Fruit fly (Drosophila melanogaster) whole organism, adult: ENCODE results near the gene CG17005.

Source experiments
- CG11617 ChIP-seq: fragments of 200-800 bp; sonication (Bioruptor generic); optimal IDR thresholded peaks from 2 replicates; lab custom pipeline; 2017; ENCODE audit warnings: mild to moderate bottlenecking, missing biosample characterization, missing genetic modification reagents, missing genetic modification characterization
- CG12768 ChIP-seq: fragments of 200-800 bp; sonication (Bioruptor generic); optimal IDR thresholded peaks from 2 replicates; lab custom pipeline; 2017; ENCODE audit warnings: missing biosample characterization, missing genetic modification characterization, mild to moderate bottlenecking, moderate library complexity, missing genetic modification reagents
- CG14711 ChIP-seq: fragments of 200-800 bp; sonication (Bioruptor generic); optimal IDR thresholded peaks from 2 replicates; lab custom pipeline; 2018; ENCODE audit warnings: missing biosample characterization, mild to moderate bottlenecking, missing genetic modification characterization, moderate library complexity
- CG1620 ChIP-seq: fragments of 200-800 bp; sonication (Bioruptor generic); optimal IDR thresholded peaks from 2 replicates; lab custom pipeline; 2016; ENCODE audit warnings: missing biosample characterization, missing genetic modification characterization
- CG33017 ChIP-seq: fragments of 200-800 bp; sonication (Bioruptor generic); optimal IDR thresholded peaks from 2 replicates; lab custom pipeline; 2018; ENCODE audit warnings: missing biosample characterization, mild to moderate bottlenecking, missing genetic modification characterization, moderate library complexity
- CG5204 ChIP-seq: fragments of 200-800 bp; sonication (Bioruptor generic); optimal IDR thresholded peaks from 2 replicates; lab custom pipeline; 2016; ENCODE audit warnings: missing biosample characterization, missing genetic modification characterization
- CG7045 ChIP-seq: fragments of 200-800 bp; sonication (Bioruptor generic); optimal IDR thresholded peaks from 2 replicates; lab custom pipeline; 2017; ENCODE audit warnings: missing biosample characterization, mild to moderate bottlenecking, missing genetic modification characterization
- CG7101 ChIP-seq: fragments of 200-800 bp; sonication (Bioruptor generic); optimal IDR thresholded peaks from 2 replicates; lab custom pipeline; 2018; ENCODE audit warnings: missing biosample characterization, mild to moderate bottlenecking, missing genetic modification characterization, moderate library complexity
- Clk ChIP-seq: fragments of 200-800 bp; sonication (Bioruptor generic); optimal IDR thresholded peaks from 2 replicates; lab custom pipeline; 2017; ENCODE audit warnings: missing biosample characterization, missing genetic modification characterization
- Crg-1 ChIP-seq: fragments of 200-800 bp; sonication (Bioruptor generic); optimal IDR thresholded peaks from 2 replicates; lab custom pipeline; 2016; ENCODE audit warnings: missing biosample characterization, missing genetic modification characterization
- Hr96 ChIP-seq: fragments of 200-800 bp; sonication (Bioruptor generic); optimal IDR thresholded peaks from 2 replicates; lab custom pipeline; 2016; ENCODE audit warnings: missing biosample characterization, missing genetic modification characterization
- Mnt ChIP-seq: fragments of 200-800 bp; sonication (Bioruptor generic); optimal IDR thresholded peaks from 2 replicates; lab custom pipeline; 2016; ENCODE audit warnings: missing biosample characterization, mild to moderate bottlenecking, missing genetic modification characterization
- bab1 ChIP-seq: fragments of 200-800 bp; sonication (Bioruptor generic); optimal IDR thresholded peaks from 3 replicates; lab custom pipeline; 2019; ENCODE audit warnings: missing biosample characterization, mild to moderate bottlenecking, missing genetic modification characterization, moderate library complexity
- cic ChIP-seq: fragments of 200-800 bp; sonication (Bioruptor generic); optimal IDR thresholded peaks from 2 replicates; lab custom pipeline; 2017; ENCODE audit warnings: missing biosample characterization, mild to moderate bottlenecking, missing genetic modification characterization, moderate library complexity
- cnc ChIP-seq, 2 experiments: fragments of >200 bp; optimal IDR thresholded peaks; 2 replicates each; lab custom pipeline; 2017
- kay ChIP-seq: fragments of 200-800 bp; sonication (Bioruptor generic); peaks from one replicate; lab custom pipeline; 2016; ENCODE audit warnings: missing biosample characterization, missing genetic modification characterization, borderline replicate concordance
- ovo ChIP-seq: fragments of 200-800 bp; sonication (Bioruptor generic); optimal IDR thresholded peaks from 2 replicates; lab custom pipeline; 2016; ENCODE audit warnings: missing biosample characterization, missing genetic modification characterization
- pad ChIP-seq: fragments of 200-800 bp; sonication (Bioruptor generic); optimal IDR thresholded peaks from 3 replicates; lab custom pipeline; 2017; ENCODE audit warnings: missing biosample characterization, missing genetic modification characterization, mild to moderate bottlenecking, moderate library complexity, missing genetic modification reagents
- tj ChIP-seq: fragments of 200-800 bp; sonication (Bioruptor generic); optimal IDR thresholded peaks from 3 replicates; lab custom pipeline; 2017; ENCODE audit warnings: missing biosample characterization, mild to moderate bottlenecking, missing genetic modification characterization, moderate library complexity
- toe ChIP-seq: fragments of 200-800 bp; sonication (Bioruptor generic); optimal IDR thresholded peaks from 2 replicates; lab custom pipeline; 2016; ENCODE audit warnings: missing biosample characterization, missing genetic modification characterization

The CG17005 gene

dm6 chr2L:9327444-9327843, at the start of gene CG17005:
TSS of gene CG17005 (plus strand) at chr2L:9327744.
- TF ChIP-seq Hr96 (GFP tag; lab: Kevin White, UChicago) (no peak), Clk (GFP tag; lab: Kevin White, UChicago) (no peak), toe (GFP tag; lab: Kevin White, UChicago) (no peak), CG33017 (tag; lab: Kevin White, UChicago) (no peak), CG12768 (no peak), cnc (optimal IDR thresholded peaks at IDR 0.05; lab: Kevin White, UChicago) (no peak), pad (no peak), tj (no peak), Mnt (GFP tag; lab: Kevin White, UChicago) (no peak), kay (GFP tag; lab: Kevin White, UChicago) (no peak), ovo (GFP tag; lab: Kevin White, UChicago) (no peak), cic (GFP tag; lab: Kevin White, UChicago) (no peak), CG5204 (GFP tag; lab: Kevin White, UChicago) (no peak), bab1 (no peak), CG1620 (no peak), CG14711 (no peak)

- no peak for TF ChIP-seq toe (GFP tag; lab: Kevin White, UChicago)
- no peak for TF ChIP-seq CG11617
- no peak for TF ChIP-seq CG7045 (GFP tag; lab: Kevin White, UChicago)
- no peak for TF ChIP-seq CG14711
- TF ChIP-seq pad: no peak
- no peak for TF ChIP-seq Hr96 (GFP tag; lab: Kevin White, UChicago)
- no peak for TF ChIP-seq tj
- no peak for TF ChIP-seq CG33017 (tag; lab: Kevin White, UChicago)
- TF ChIP-seq CG1620: no peak
- TF ChIP-seq Clk (GFP tag; lab: Kevin White, UChicago): no peak
- no peak for TF ChIP-seq cnc (optimal IDR thresholded peaks at IDR 0.05; lab: Kevin White, UChicago)
- no peak for TF ChIP-seq kay (GFP tag; lab: Kevin White, UChicago)
- TF ChIP-seq CG12768: no peak
Observed at dm6 chr2L:9321022-9321421, 6.5 kb upstream of the CG17005 start.

- peak; percentile 37 for TF ChIP-seq bab1
- no peak for TF ChIP-seq Mnt (GFP tag; lab: Kevin White, UChicago)
Observed at dm6 chr2L:9330628-9331027, 3.1 kb downstream of the CG17005 start, which contains the start of gene Cks30A. TSS of gene Cks30A (plus strand) at chr2L:9330763.

dm6 chr2L:9333300-9333876, 5.8 kb downstream of the CG17005 start, which contains the start of gene Eaat1:
TSS of gene Eaat1 (plus strand) at chr2L:9333567.
- TF ChIP-seq bab1: no peak
- no peak for TF ChIP-seq CG5204 (GFP tag; lab: Kevin White, UChicago)
- no peak for TF ChIP-seq tj
- no peak for TF ChIP-seq toe (GFP tag; lab: Kevin White, UChicago)
- TF ChIP-seq CG7045 (GFP tag; lab: Kevin White, UChicago): no peak
- TF ChIP-seq kay (GFP tag; lab: Kevin White, UChicago): no peak
- no peak for TF ChIP-seq CG14711
- TF ChIP-seq cic (GFP tag; lab: Kevin White, UChicago): peak; percentile 99
- TF ChIP-seq CG12768: peak; percentile 38
- TF ChIP-seq pad: no peak
- peak; percentile 76 for TF ChIP-seq Mnt (GFP tag; lab: Kevin White, UChicago)
- TF ChIP-seq CG1620: peak; percentile 4
- no peak for TF ChIP-seq ovo (GFP tag; lab: Kevin White, UChicago)
- TF ChIP-seq CG11617: no peak
- TF ChIP-seq CG33017 (tag; lab: Kevin White, UChicago): no peak

DNA sequence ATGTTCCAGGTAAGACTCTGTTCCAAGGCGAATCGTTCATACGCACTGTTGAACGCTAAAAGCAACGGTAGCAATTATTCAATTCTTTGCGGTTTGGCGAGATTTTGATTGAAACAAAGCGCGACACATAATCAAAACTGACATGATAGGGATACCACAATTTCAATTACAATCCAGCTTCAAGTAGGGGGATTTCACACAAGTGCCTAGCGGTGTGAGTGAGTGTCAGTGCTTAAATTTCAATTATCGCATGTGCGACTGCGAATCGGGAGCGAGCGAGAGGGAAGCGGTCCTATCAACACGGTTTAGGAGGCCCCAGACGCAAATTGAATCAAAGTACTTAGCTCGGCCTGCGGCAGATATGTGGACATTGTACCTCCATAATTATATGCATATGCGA, 11.3 kb downstream of the CG17005 start:
- TF ChIP-seq cic (GFP tag; lab: Kevin White, UChicago) (peak; percentile 23), CG11617 (no peak), Mnt (GFP tag; lab: Kevin White, UChicago) (peak; percentile 2)

- TF ChIP-seq Clk (GFP tag; lab: Kevin White, UChicago) (no peak), cnc (optimal IDR thresholded peaks at IDR 0.05; lab: Kevin White, UChicago) (no peak), CG11617 (no peak)
Observed at dm6 chr2L:9341960-9342359, 14.4 kb downstream of the CG17005 start.

- TF ChIP-seq Crg-1: no peak
- no peak for TF ChIP-seq ovo (GFP tag; lab: Kevin White, UChicago)
- TF ChIP-seq CG11617: no peak
- no peak for TF ChIP-seq kay (GFP tag; lab: Kevin White, UChicago)
- TF ChIP-seq cnc (optimal IDR thresholded peaks at IDR 0.05; lab: Kevin White, UChicago): no peak
- TF ChIP-seq Hr96 (GFP tag; lab: Kevin White, UChicago): no peak
- no peak for TF ChIP-seq CG7045 (GFP tag; lab: Kevin White, UChicago)
- no peak for TF ChIP-seq CG14711
- TF ChIP-seq CG1620: no peak
- no peak for TF ChIP-seq Clk (GFP tag; lab: Kevin White, UChicago)
Observed at dm6 chr2L:9342532-9342931, 15.0 kb downstream of the CG17005 start, which contains the start of gene CG3748. TSS of gene CG3748 (plus strand) at chr2L:9342832.

DNA sequence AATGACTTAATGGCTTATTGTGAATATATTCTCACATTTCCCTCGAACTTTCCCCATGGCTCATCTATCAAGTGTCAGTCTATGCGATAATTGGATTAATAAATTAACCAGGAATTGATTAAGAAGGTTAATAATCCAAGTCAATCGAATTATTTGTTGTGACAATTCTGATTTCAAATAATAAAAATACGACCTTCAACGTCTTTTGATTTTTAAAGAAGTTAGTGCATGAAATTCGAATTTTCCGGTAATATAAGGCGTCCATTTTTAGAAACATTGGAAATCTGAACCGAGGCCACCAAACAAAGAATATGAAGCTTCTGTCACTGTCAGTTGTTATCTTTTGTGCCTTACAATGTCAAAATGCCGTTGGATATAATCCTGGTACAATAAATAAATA, 21.7 kb downstream of the CG17005 start, which contains the start of gene CG43350:
CG43350 (plus strand) TSS at position 301 of the 400 bp plus-strand sequence.
- TF ChIP-seq CG7101 (tag; lab: Kevin White, UChicago): no peak
- no peak for TF ChIP-seq CG11617
- no peak for TF ChIP-seq Crg-1
- TF ChIP-seq CG12768: no peak
- TF ChIP-seq Mnt (GFP tag; lab: Kevin White, UChicago): no peak
- no peak for TF ChIP-seq pad
- no peak for TF ChIP-seq cnc (optimal IDR thresholded peaks at IDR 0.05; lab: Kevin White, UChicago)
- no peak for TF ChIP-seq toe (GFP tag; lab: Kevin White, UChicago)
- no peak for TF ChIP-seq CG5204 (GFP tag; lab: Kevin White, UChicago)
- no peak for TF ChIP-seq Hr96 (GFP tag; lab: Kevin White, UChicago)
- TF ChIP-seq CG7045 (GFP tag; lab: Kevin White, UChicago): no peak
- no peak for TF ChIP-seq ovo (GFP tag; lab: Kevin White, UChicago)
- no peak for TF ChIP-seq CG14711
- no peak for TF ChIP-seq Clk (GFP tag; lab: Kevin White, UChicago)
- TF ChIP-seq CG33017 (tag; lab: Kevin White, UChicago): no peak
- TF ChIP-seq bab1: no peak
- no peak for TF ChIP-seq kay (GFP tag; lab: Kevin White, UChicago)
